Worm (Caenorhabditis elegans): ENCODE measurements around the gene clec-162.

ce11 chrIII:9697323-9697722, 27.7 kb downstream of the clec-162 start:
- TF ChIP-seq T22C8.4 (GFP tag; IDR thresholded peaks at IDR 0.05) (no peak), ztf-29 (GFP tag; IDR thresholded peaks at IDR 0.05) (no peak), cog-1 (tag; optimal IDR thresholded peaks at IDR 0.05) (no peak), ztf-23 (GFP tag; IDR thresholded peaks at IDR 0.05) (no peak), ref-1 (GFP tag; conservative IDR thresholded peaks at IDR 0.05) (no peak), flt-1 (GFP tag; IDR thresholded peaks at IDR 0.05) (peak; percentile 55; the same call in 1 of the 2 replicates), med-1 (GFP tag; optimal IDR thresholded peaks at IDR 0.05; ENCODE audit: insufficient read depth) (no peak), tab-1 (GFP tag; IDR thresholded peaks at IDR 0.05) (no peak), klf-2 (GFP tag; conservative IDR thresholded peaks at IDR 0.05) (no peak)
